Worm (Caenorhabditis elegans) whole organism, L2 larva: ENCODE measurements around the gene tag-51.

ENCODE experiments used
- C34F6.9 ChIP-seq: fragments of 150-350 bp; optimal IDR thresholded peaks from 2 replicates; lab custom pipeline; 2014; ENCODE audit warnings: missing biosample characterization, missing genetic modification characterization
- F13H6.1 ChIP-seq: sonication (generic microtip); optimal IDR thresholded peaks from 2 replicates; lab custom pipeline; 2016; ENCODE audit warnings: missing genetic modification characterization, missing compliant biosample characterization
- Y55F3AM.14 ChIP-seq: fragments of 200-800 bp; sonication (Bioruptor generic); optimal IDR thresholded peaks from 2 replicates; lab custom pipeline; 2018; ENCODE audit warnings: mild to moderate bottlenecking, missing genetic modification characterization, missing compliant biosample characterization
- ZK546.5 ChIP-seq: sonication (generic microtip); optimal IDR thresholded peaks from 2 replicates; lab custom pipeline; 2017; ENCODE audit warnings: missing biosample characterization, missing genetic modification characterization
- alr-1 ChIP-seq: fragments of 150-350 bp; optimal IDR thresholded peaks from 2 replicates; lab custom pipeline; 2014; ENCODE audit warnings: missing biosample characterization, missing genetic modification characterization
- aly-2 ChIP-seq: fragments of 150-350 bp; optimal IDR thresholded peaks from 2 replicates; lab custom pipeline; 2014; ENCODE audit warnings: missing biosample characterization, missing genetic modification characterization
- ama-1 ChIP-seq: fragments of 150-350 bp; optimal IDR thresholded peaks from 2 replicates; lab custom pipeline; 2018; ENCODE audit warnings: inconsistent platforms
- blmp-1 ChIP-seq: sonication (generic microtip); optimal IDR thresholded peaks from 2 replicates; lab custom pipeline; 2017; ENCODE audit warnings: missing genetic modification characterization, mild to moderate bottlenecking, missing compliant biosample characterization, antibody characterized with exemption, moderate library complexity; ENCODE audit not compliant: insufficient read depth
- ceh-16 ChIP-seq: fragments of 150-350 bp; optimal IDR thresholded peaks from 2 replicates; lab custom pipeline; 2014; ENCODE audit warnings: missing biosample characterization, missing genetic modification characterization
- ceh-82 ChIP-seq: fragments of 150-350 bp; optimal IDR thresholded peaks from 2 replicates; lab custom pipeline; 2014; ENCODE audit warnings: missing biosample characterization, missing genetic modification characterization
- crh-2 ChIP-seq: sonication (generic microtip); optimal IDR thresholded peaks from 2 replicates; lab custom pipeline; 2017; ENCODE audit warnings: missing biosample characterization, missing genetic modification characterization
- dmd-4 ChIP-seq: sonication (generic microtip); optimal IDR thresholded peaks from 2 replicates; lab custom pipeline; 2017; ENCODE audit warnings: missing biosample characterization, missing genetic modification characterization
- egl-27 ChIP-seq: sonication (generic microtip); optimal IDR thresholded peaks from 3 replicates; lab custom pipeline; 2017; ENCODE audit warnings: missing biosample characterization, missing genetic modification reagents, missing genetic modification characterization
- fos-1 ChIP-seq: fragments of 150-350 bp; optimal IDR thresholded peaks from 2 replicates; lab custom pipeline; 2014; ENCODE audit warnings: missing biosample characterization, missing genetic modification characterization
- gmeb-1 ChIP-seq: fragments of 150-350 bp; optimal IDR thresholded peaks from 2 replicates; lab custom pipeline; 2014; ENCODE audit warnings: missing biosample characterization, missing genetic modification characterization
- lin-11 ChIP-seq: fragments of 150-350 bp; sonication (generic microtip); optimal IDR thresholded peaks from 2 replicates; lab custom pipeline; 2014; ENCODE audit warnings: missing biosample characterization, missing genetic modification characterization, inconsistent platforms, mixed read lengths
- lin-13 ChIP-seq: fragments of 150-350 bp; optimal IDR thresholded peaks from 2 replicates; lab custom pipeline; 2014; ENCODE audit warnings: missing biosample characterization, missing genetic modification reagents, missing genetic modification characterization
- lsy-2 ChIP-seq, 2 experiments: fragments of 150-350 bp in 1 of 2; sonication (generic microtip) in 1 of 2; optimal IDR thresholded peaks; 2 replicates each; lab custom pipeline; 2014 to 2017; ENCODE audit warnings: missing biosample characterization in 2 of 2, missing genetic modification characterization in 2 of 2
- mab-5 ChIP-seq: fragments of 150-350 bp; optimal IDR thresholded peaks from 2 replicates; lab custom pipeline; 2014; ENCODE audit warnings: missing biosample characterization, missing genetic modification characterization
- mbf-1 ChIP-seq: sonication (generic microtip); optimal IDR thresholded peaks from 2 replicates; lab custom pipeline; 2017; ENCODE audit warnings: missing biosample characterization, missing genetic modification characterization
- mdl-1 ChIP-seq, 2 experiments: fragments of 150-350 bp in 1 of 2; sonication (generic microtip) in 1 of 2; optimal IDR thresholded peaks; 2 replicates each; lab custom pipeline; 2017; ENCODE audit warnings: missing biosample characterization in 2 of 2, missing genetic modification characterization in 2 of 2
- nhr-10 ChIP-seq: sonication (generic microtip); optimal IDR thresholded peaks from 2 replicates; lab custom pipeline; 2017; ENCODE audit warnings: missing biosample characterization, missing genetic modification characterization
- nhr-11 ChIP-seq: fragments of 150-350 bp; optimal IDR thresholded peaks from 2 replicates; lab custom pipeline; 2014; ENCODE audit warnings: missing biosample characterization, missing genetic modification characterization
- nhr-12 ChIP-seq: fragments of 150-350 bp; optimal IDR thresholded peaks from 2 replicates; lab custom pipeline; 2014; ENCODE audit warnings: missing biosample characterization, missing genetic modification characterization
- nhr-129 ChIP-seq: fragments of 150-350 bp; optimal IDR thresholded peaks from 2 replicates; lab custom pipeline; 2014; ENCODE audit warnings: missing biosample characterization, missing genetic modification characterization
- nhr-21 ChIP-seq: fragments of 150-350 bp; optimal IDR thresholded peaks from 2 replicates; lab custom pipeline; 2014; ENCODE audit warnings: missing biosample characterization, missing genetic modification characterization
- nhr-23 ChIP-seq: fragments of 150-350 bp; optimal IDR thresholded peaks from 2 replicates; lab custom pipeline; 2014; ENCODE audit warnings: missing biosample characterization, missing genetic modification reagents, missing genetic modification characterization
- nhr-237 ChIP-seq: fragments of 150-350 bp; optimal IDR thresholded peaks from 2 replicates; lab custom pipeline; 2014; ENCODE audit warnings: missing biosample characterization, missing genetic modification characterization
- nhr-25 ChIP-seq: fragments of 150-350 bp; sonication (generic microtip); optimal IDR thresholded peaks from 3 replicates; lab custom pipeline; 2014; ENCODE audit warnings: missing biosample characterization, missing genetic modification characterization
- nhr-6 ChIP-seq: fragments of 150-350 bp; optimal IDR thresholded peaks from 2 replicates; lab custom pipeline; 2014; ENCODE audit warnings: missing biosample characterization, missing genetic modification characterization
- nhr-77 ChIP-seq: fragments of 150-350 bp; optimal IDR thresholded peaks from 2 replicates; lab custom pipeline; 2014; ENCODE audit warnings: missing biosample characterization, missing genetic modification characterization
- peb-1 ChIP-seq: fragments of 150-350 bp; optimal IDR thresholded peaks from 2 replicates; lab custom pipeline; 2014; ENCODE audit warnings: missing biosample characterization, missing genetic modification characterization
- sem-4 ChIP-seq: fragments of 150-350 bp; optimal IDR thresholded peaks from 2 replicates; lab custom pipeline; 2014; ENCODE audit warnings: missing biosample characterization, missing genetic modification reagents, missing genetic modification characterization
- skn-1 ChIP-seq: sonication (generic microtip); optimal IDR thresholded peaks from 2 replicates; lab custom pipeline; 2017; ENCODE audit warnings: missing biosample characterization, missing genetic modification characterization
- sma-3 ChIP-seq: sonication (generic microtip); optimal IDR thresholded peaks from 2 replicates; lab custom pipeline; 2016; ENCODE audit warnings: missing genetic modification reagents, missing genetic modification characterization, missing compliant biosample characterization
- sma-9 ChIP-seq, 2 experiments: fragments of 150-350 bp in 1 of 2; sonication (generic microtip) in 1 of 2; optimal IDR thresholded peaks; 2 replicates each; lab custom pipeline; 2014 to 2016; ENCODE audit warnings: missing genetic modification characterization in 2 of 2, mild to moderate bottlenecking in 1 of 2, missing biosample characterization in 1 of 2, missing compliant biosample characterization in 1 of 2, missing genetic modification reagents in 1 of 2, moderate library complexity in 1 of 2
- snpc-4 ChIP-seq: fragments of 150-350 bp; optimal IDR thresholded peaks from 2 replicates; lab custom pipeline; 2014; ENCODE audit warnings: missing biosample characterization, missing genetic modification characterization
- unc-39 ChIP-seq: fragments of 150-350 bp; optimal IDR thresholded peaks from 2 replicates; lab custom pipeline; 2014; ENCODE audit warnings: missing biosample characterization, missing genetic modification characterization
- unc-55 ChIP-seq: fragments of 150-350 bp; sonication (generic microtip); optimal IDR thresholded peaks from 3 replicates; lab custom pipeline; 2014; ENCODE audit warnings: missing biosample characterization, missing genetic modification reagents, missing genetic modification characterization
- unc-62 ChIP-seq: fragments of 150-350 bp; optimal IDR thresholded peaks from 2 replicates; lab custom pipeline; 2014; ENCODE audit warnings: missing biosample characterization, missing genetic modification reagents, missing genetic modification characterization
- zag-1 ChIP-seq: fragments of 150-350 bp; optimal IDR thresholded peaks from 2 replicates; lab custom pipeline; 2014; ENCODE audit warnings: missing biosample characterization, missing genetic modification characterization
- ztf-1 ChIP-seq: fragments of 200-800 bp; sonication (Bioruptor generic); conservative IDR thresholded peaks from 2 replicates; pipeline ENCODE4 v1.3.6; 2022; ENCODE audit warnings: missing genetic modification characterization, missing compliant biosample characterization
- ztf-4 ChIP-seq: fragments of 150-350 bp; optimal IDR thresholded peaks from 2 replicates; lab custom pipeline; 2014; ENCODE audit warnings: missing biosample characterization, missing genetic modification characterization

tag-51 gene

DNA sequence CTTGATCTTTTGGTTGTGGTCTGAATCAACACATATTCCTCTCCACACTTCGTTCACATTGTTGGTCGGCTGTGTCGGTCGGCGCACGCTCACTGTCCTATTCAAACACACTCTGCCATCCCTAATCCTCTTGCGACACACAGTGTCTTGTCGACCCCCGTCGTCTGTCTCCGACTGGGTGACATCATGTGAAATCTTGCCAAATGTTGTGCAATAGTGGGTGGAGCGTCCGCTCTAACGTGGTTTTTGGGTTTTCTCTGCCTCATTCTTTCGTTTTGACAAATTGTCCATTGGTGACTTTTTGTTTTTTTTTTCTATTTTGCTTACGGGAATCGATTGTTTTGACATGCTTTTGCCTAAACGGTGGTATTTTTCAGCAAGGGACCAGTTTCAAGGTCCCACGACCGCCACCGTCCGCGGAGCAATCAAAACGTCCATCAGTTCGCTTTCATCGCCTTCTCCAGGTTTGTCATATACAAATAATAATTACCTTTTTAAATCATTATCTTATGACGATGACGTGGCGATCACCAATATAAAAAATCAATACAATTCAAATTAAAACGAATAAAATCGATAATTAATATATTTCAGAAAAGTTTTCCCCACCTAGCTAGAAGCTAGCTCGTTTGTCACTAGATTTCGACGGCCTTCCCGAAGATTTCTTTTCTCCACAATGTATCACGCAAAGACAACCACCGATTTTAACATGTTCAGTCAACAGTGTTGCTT, 20.1 kb upstream of the tag-51 start:
- TF ChIP-seq nhr-10 (peak; percentile 82), mab-5 (tag; lab: Kevin White, UChicago) (peak; percentile 70), zag-1 (peak; percentile 87), F13H6.1 (tag; lab: Kevin White, UChicago) (peak; percentile 91), snpc-4 (peak; percentile 28), nhr-237 (tag; lab: Kevin White, UChicago) (no peak), ztf-4 (peak; percentile 81), crh-2 (tag; lab: Kevin White, UChicago) (peak; percentile 93), nhr-23 (tag; lab: Kevin White, UChicago) (no peak), nhr-6 (tag; lab: Kevin White, UChicago) (peak; percentile 56), peb-1 (tag; lab: Kevin White, UChicago) (peak; percentile 49), aly-2 (tag; lab: Kevin White, UChicago) (no peak), unc-39 (tag; lab: Kevin White, UChicago) (no peak), nhr-12 (tag; lab: Kevin White, UChicago) (no peak), egl-27 (tag; lab: Kevin White, UChicago) (peak; percentile 92), skn-1 (tag; lab: Kevin White, UChicago) (peak; percentile 35), sma-3 (GFP tag; lab: Kevin White, UChicago) (peak; percentile 95), lin-13 (GFP tag; lab: Kevin White, UChicago) (peak; percentile 78), ztf-1 (GFP tag; lab: Robert Waterston, UW) (no peak), ZK546.5 (tag; lab: Kevin White, UChicago) (no peak), C34F6.9 (tag; lab: Kevin White, UChicago) (peak; percentile 97), alr-1 (tag; lab: Kevin White, UChicago) (no peak), mbf-1 (tag; lab: Kevin White, UChicago) (no peak), gmeb-1 (tag; lab: Kevin White, UChicago) (peak; percentile 69), ama-1 (lab: Kevin White, UChicago) (peak; percentile 94), nhr-129 (tag; lab: Kevin White, UChicago) (peak; percentile 100), nhr-77 (tag; lab: Kevin White, UChicago) (no peak), sem-4 (peak; percentile 88), nhr-21 (tag; lab: Kevin White, UChicago) (peak; percentile 94), dmd-4 (no peak), unc-62 (GFP tag; lab: Kevin White, UChicago) (no peak), blmp-1 (tag; lab: Kevin White, UChicago) (peak; percentile 84), fos-1 (tag; lab: Kevin White, UChicago) (peak; percentile 99), Y55F3AM.14 (GFP tag; lab: Kevin White, UChicago) (peak; percentile 84), ceh-16 (peak; percentile 82), nhr-25 (tag; lab: Kevin White, UChicago) (peak; percentile 95), sma-9 (GFP tag; optimal IDR thresholded peaks at IDR 0.05; lab: Kevin White, UChicago) (peak; percentile 92), sma-9 (tag; optimal IDR thresholded peaks at IDR 0.05; lab: Kevin White, UChicago) (no peak), mdl-1 (tag; optimal IDR thresholded peaks at IDR 0.05; lab: Kevin White, UChicago) (peak; percentile 83 to 94), nhr-11 (no peak), ceh-82 (tag; lab: Kevin White, UChicago) (peak; percentile 3), lsy-2 (tag; optimal IDR thresholded peaks at IDR 0.05; lab: Kevin White, UChicago) (peak; percentile 67 to 89), unc-55 (peak; percentile 96), lin-11 (peak; percentile 83)

DNA sequence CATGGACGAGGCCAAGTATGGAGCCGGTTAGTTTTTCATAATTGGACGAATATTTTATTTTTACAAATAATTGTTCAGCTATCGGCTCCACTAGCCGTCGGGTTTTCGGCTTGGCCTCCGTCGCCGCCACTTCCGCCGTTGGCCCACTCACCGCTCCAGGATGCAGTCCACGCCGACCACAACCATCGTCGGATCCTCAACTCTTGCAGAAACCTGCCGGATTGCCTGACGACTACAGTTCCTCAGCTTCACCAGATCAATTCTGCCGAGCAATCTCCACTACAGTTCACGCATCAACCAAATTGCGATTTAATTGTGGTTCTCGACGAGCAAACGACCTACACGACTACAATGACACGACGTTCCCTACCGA, 19.6 kb upstream of the tag-51 start:
- peak; percentile 14 for TF ChIP-seq Y55F3AM.14 (GFP tag; lab: Kevin White, UChicago)
- TF ChIP-seq egl-27 (tag; lab: Kevin White, UChicago) = no peak
- no peak for TF ChIP-seq mab-5 (tag; lab: Kevin White, UChicago)
